Worm (Caenorhabditis elegans) whole organism, L4 larva: Measurements from ENCODE around the gene ccd-5.

ENCODE experiments used
- D1046.2 ChIP-seq: fragments of 200-800 bp; sonication (Bioruptor generic); IDR thresholded peaks from 2 replicates; pipeline ENCODE4 v1.3.6; 2022; ENCODE audit warnings: missing genetic modification characterization, missing compliant biosample characterization
- F10B5.3 ChIP-seq: sonication (generic microtip); optimal IDR thresholded peaks from 2 replicates; lab custom pipeline; 2016; ENCODE audit warnings: mild to moderate bottlenecking, missing genetic modification characterization, missing compliant biosample characterization
- F49E8.2 ChIP-seq: sonication (generic microtip); optimal IDR thresholded peaks from 2 replicates; lab custom pipeline; 2016; ENCODE audit warnings: missing compliant biosample characterization, mild to moderate bottlenecking, missing genetic modification characterization, borderline replicate concordance
- T26A8.4 ChIP-seq: fragments of 200-800 bp; sonication (Bioruptor generic); IDR thresholded peaks from 2 replicates; pipeline ENCODE4 v1.3.6; 2022; ENCODE audit warnings: missing genetic modification characterization, missing compliant biosample characterization
- aha-1 ChIP-seq: fragments of 150-350 bp; peaks from one replicate; lab custom pipeline; 2014; ENCODE audit warnings: missing biosample characterization, missing genetic modification characterization
- aly-2 ChIP-seq: sonication (generic microtip); optimal IDR thresholded peaks from 2 replicates; lab custom pipeline; 2018; ENCODE audit warnings: missing biosample characterization, missing genetic modification characterization
- arid-1 ChIP-seq: fragments of 200-800 bp; sonication (Bioruptor generic); conservative IDR thresholded peaks from 2 replicates; pipeline ENCODE4 v1.3.6; 2022; ENCODE audit warnings: missing genetic modification reagents, missing genetic modification characterization, missing compliant biosample characterization
- ceh-20 ChIP-seq: fragments of 200-800 bp; sonication (Bioruptor generic); IDR thresholded peaks from 2 replicates; pipeline ENCODE4 v1.3.6; 2022; ENCODE audit warnings: missing genetic modification reagents, missing genetic modification characterization, missing compliant biosample characterization
- ceh-82 ChIP-seq: sonication (generic microtip); optimal IDR thresholded peaks from 2 replicates; lab custom pipeline; 2017; ENCODE audit warnings: missing biosample characterization, missing genetic modification characterization
- ces-1 ChIP-seq: fragments of 150-350 bp; sonication (generic microtip); optimal IDR thresholded peaks from 4 replicates; lab custom pipeline; 2014; ENCODE audit warnings: missing biosample characterization, missing genetic modification reagents, missing genetic modification characterization
- ctbp-1 ChIP-seq: fragments of 200-800 bp; sonication (Bioruptor generic); IDR thresholded peaks from 2 replicates; pipeline ENCODE4 v1.3.6; 2022; ENCODE audit warnings: missing genetic modification reagents, missing genetic modification characterization, missing compliant biosample characterization
- daf-12 ChIP-seq: fragments of 150-350 bp; optimal IDR thresholded peaks from 2 replicates; lab custom pipeline; 2014; ENCODE audit warnings: missing biosample characterization, missing genetic modification reagents, missing genetic modification characterization
- daf-19 ChIP-seq: fragments of 200-800 bp; sonication (Bioruptor generic); conservative IDR thresholded peaks from 2 replicates; pipeline ENCODE4 v1.3.6; 2022; ENCODE audit warnings: missing genetic modification characterization, missing compliant biosample characterization
- dmd-6 ChIP-seq: fragments of 200-800 bp; sonication (Bioruptor generic); IDR thresholded peaks from 2 replicates; pipeline ENCODE4 v1.3.6; 2022; ENCODE audit warnings: missing genetic modification reagents, missing genetic modification characterization, missing compliant biosample characterization
- dpl-1 ChIP-seq: fragments of 150-350 bp; optimal IDR thresholded peaks from 2 replicates; lab custom pipeline; 2014; ENCODE audit warnings: missing biosample characterization, missing genetic modification reagents, missing genetic modification characterization
- duxl-1 ChIP-seq: sonication (generic microtip); optimal IDR thresholded peaks from 2 replicates; lab custom pipeline; 2016; ENCODE audit warnings: mild to moderate bottlenecking, missing genetic modification characterization, moderate library complexity, missing compliant biosample characterization; ENCODE audit not compliant: poor library complexity
- dve-1 ChIP-seq: sonication (generic microtip); optimal IDR thresholded peaks from 2 replicates; lab custom pipeline; 2017; ENCODE audit warnings: antibody characterized with exemption, mild to moderate bottlenecking, missing genetic modification characterization, missing compliant biosample characterization; ENCODE audit not compliant: insufficient read depth
- fkh-10 ChIP-seq: fragments of 150-350 bp; optimal IDR thresholded peaks from 2 replicates; lab custom pipeline; 2014; ENCODE audit warnings: missing biosample characterization, missing genetic modification reagents, missing genetic modification characterization
- hif-1 ChIP-seq, 2 experiments: sonication (generic microtip); optimal IDR thresholded peaks; 2 replicates each; lab custom pipeline; 2016 to 2017; ENCODE audit warnings: missing compliant biosample characterization in 2 of 2, missing genetic modification characterization in 2 of 2, missing genetic modification reagents in 2 of 2, missing genotype in 2 of 2, mild to moderate bottlenecking in 1 of 2
- hlh-30 ChIP-seq: sonication (generic microtip); optimal IDR thresholded peaks from 2 replicates; lab custom pipeline; 2017; ENCODE audit warnings: antibody characterized with exemption, mild to moderate bottlenecking, missing genetic modification characterization, missing compliant biosample characterization; ENCODE audit not compliant: insufficient read depth
- lin-39 ChIP-seq: fragments of 150-350 bp; optimal IDR thresholded peaks from 2 replicates; lab custom pipeline; 2014; ENCODE audit warnings: missing biosample characterization, missing genetic modification reagents, missing genetic modification characterization
- lsy-2 ChIP-seq, 2 experiments: fragments of 150-350 bp in 1 of 2; sonication (generic microtip) in 1 of 2; optimal IDR thresholded peaks; 2 replicates each; lab custom pipeline; 2014 to 2017; ENCODE audit warnings: missing biosample characterization in 2 of 2, missing genetic modification characterization in 2 of 2
- mep-1 ChIP-seq: fragments of 150-350 bp; sonication (generic microtip); optimal IDR thresholded peaks from 3 replicates; lab custom pipeline; 2014; ENCODE audit warnings: missing biosample characterization, missing genetic modification characterization
- nhr-102 ChIP-seq: sonication (generic microtip); optimal IDR thresholded peaks from 2 replicates; lab custom pipeline; 2016; ENCODE audit warnings: mild to moderate bottlenecking, missing genetic modification characterization, moderate library complexity, missing compliant biosample characterization
- nhr-28 ChIP-seq: fragments of 150-350 bp; optimal IDR thresholded peaks from 2 replicates; lab custom pipeline; 2014; ENCODE audit warnings: missing biosample characterization, missing genetic modification characterization
- nhr-76 ChIP-seq: fragments of 150-350 bp; optimal IDR thresholded peaks from 2 replicates; lab custom pipeline; 2014; ENCODE audit warnings: missing biosample characterization, missing genetic modification characterization
- rbr-2 ChIP-seq: sonication (generic microtip); optimal IDR thresholded peaks from 2 replicates; lab custom pipeline; 2016; ENCODE audit warnings: missing genotype, missing genetic modification characterization, missing compliant biosample characterization
- snpc-4 ChIP-seq: fragments of 150-350 bp; optimal IDR thresholded peaks from 2 replicates; lab custom pipeline; 2014; ENCODE audit warnings: missing biosample characterization, missing genetic modification characterization
- tag-97 ChIP-seq: fragments of 200-800 bp; sonication (Bioruptor generic); IDR thresholded peaks from 2 replicates; pipeline ENCODE4 v1.3.6; 2022; ENCODE audit warnings: missing genetic modification characterization, missing compliant biosample characterization
- unc-62 ChIP-seq, 3 experiments: fragments of 150-350 bp in 1 of 3; sonication (generic microtip); optimal IDR thresholded peaks in 2 of 3; peaks in 1 of 3; 1 replicate in 1 of 3; 2 replicates in 2 of 3; lab custom pipeline; 2014 to 2017; ENCODE audit warnings: missing biosample characterization in 3 of 3, missing genetic modification characterization in 3 of 3, missing genetic modification reagents in 3 of 3, missing genotype in 1 of 3
- ztf-11 ChIP-seq: fragments of 150-350 bp; optimal IDR thresholded peaks from 2 replicates; lab custom pipeline; 2014; ENCODE audit warnings: missing biosample characterization, missing genetic modification characterization
- ztf-7 ChIP-seq: fragments of 150-350 bp; optimal IDR thresholded peaks from 2 replicates; lab custom pipeline; 2014; ENCODE audit warnings: missing biosample characterization, missing genetic modification characterization

Gene ccd-5

DNA sequence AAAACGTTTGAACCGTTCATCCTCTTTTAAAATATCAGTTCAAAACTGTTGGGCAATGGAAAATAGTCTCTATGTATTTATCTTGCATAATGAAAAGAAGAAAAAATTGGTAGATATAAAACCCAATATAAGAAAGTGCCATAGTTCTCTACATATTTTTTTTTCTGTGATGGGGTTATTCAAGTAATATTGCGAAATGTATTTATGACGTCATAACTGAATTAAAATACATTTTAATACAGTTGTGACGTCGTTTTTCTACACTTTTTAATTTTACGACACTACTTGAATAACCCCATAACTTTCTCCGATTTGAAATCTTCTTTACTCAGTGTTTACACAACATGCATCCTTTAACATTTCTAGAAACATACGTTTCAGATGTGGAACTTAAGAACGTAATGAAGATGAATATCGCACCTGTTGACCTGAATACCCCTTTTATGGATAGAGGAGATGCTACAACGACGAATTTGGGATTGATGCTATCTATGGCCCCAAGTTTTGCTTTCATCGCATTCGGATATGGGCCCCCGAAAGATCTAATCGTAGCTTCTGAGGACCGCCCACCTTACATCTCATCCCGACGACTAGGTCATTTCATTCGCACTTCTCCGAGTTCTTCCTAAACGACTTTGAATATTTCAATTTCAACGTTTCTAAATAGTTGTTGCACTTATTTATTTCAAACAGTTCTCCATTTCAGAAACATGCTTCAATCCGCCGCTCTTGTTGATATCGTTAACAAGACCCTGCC, 35.2 kb upstream of the ccd-5 start, which contains the start of gene T03G6.1:
Gene T03G6.1 (plus strand): TSS at position 707 of the 757 bp plus-strand sequence.
- no peak for TF ChIP-seq ztf-7 (tag; lab: Kevin White, UChicago)
- TF ChIP-seq lin-39 (tag; lab: Kevin White, UChicago) = no peak
- TF ChIP-seq unc-62 (GFP tag; optimal IDR thresholded peaks at IDR 0.05 in 1 of 2; lab: Kevin White, UChicago) = peak in 1 of 2 experiments; percentile 66
- TF ChIP-seq unc-62 (tag; optimal IDR thresholded peaks at IDR 0.05; lab: Kevin White, UChicago) = no peak
- TF ChIP-seq, all 104 proteins: peak for 1

DNA sequence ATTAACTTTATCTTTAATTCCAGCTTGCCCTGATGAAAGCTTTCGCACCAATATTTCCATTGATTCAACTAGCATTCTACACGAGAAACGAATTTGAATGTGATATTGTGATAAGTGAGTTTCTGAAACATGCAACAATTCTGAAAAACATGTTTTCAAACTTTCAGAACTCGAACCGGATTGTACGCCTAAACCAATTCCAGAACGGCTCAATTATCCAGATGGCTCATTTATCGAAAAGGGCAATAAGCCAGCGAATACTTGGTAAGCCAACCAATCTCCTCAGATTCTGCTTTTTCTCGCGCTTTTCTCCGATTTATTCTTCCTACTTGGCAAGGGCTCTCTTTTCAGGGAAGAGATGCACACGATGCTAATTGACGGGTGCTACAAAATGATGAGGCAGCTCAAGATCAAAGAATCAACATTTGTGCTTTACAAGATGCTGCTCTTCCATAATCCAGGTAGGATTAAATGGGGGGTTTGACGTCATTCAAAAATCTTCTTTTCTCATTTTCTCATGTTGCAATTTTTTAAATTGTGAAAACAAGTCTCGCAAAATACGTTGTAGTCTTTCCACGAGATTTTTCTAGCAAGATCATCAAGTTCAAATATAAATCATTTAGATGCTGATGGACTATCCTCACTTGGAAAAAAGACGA, 32.0 kb upstream of the ccd-5 start:
- TF ChIP-seq arid-1 (GFP tag; lab: Robert Waterston, UW) (no peak), dve-1 (tag; lab: Kevin White, UChicago) (peak; percentile 36), fkh-10 (peak; percentile 23), F49E8.2 (tag; lab: Kevin White, UChicago) (no peak), aly-2 (tag; lab: Kevin White, UChicago) (no peak), lsy-2 (tag; optimal IDR thresholded peaks at IDR 0.05; lab: Kevin White, UChicago) (peak in 1 of 2 experiments; percentile 4), dmd-6 (no peak), ztf-11 (tag; lab: Kevin White, UChicago) (no peak), tag-97 (no peak), aha-1 (tag; lab: Kevin White, UChicago) (peak; percentile 95), daf-19 (GFP tag; lab: Robert Waterston, UW) (no peak), unc-62 (GFP tag; optimal IDR thresholded peaks at IDR 0.05 in 1 of 2; lab: Kevin White, UChicago) (peak in 1 of 2 experiments; percentile 13), unc-62 (tag; optimal IDR thresholded peaks at IDR 0.05; lab: Kevin White, UChicago) (no peak), ceh-20 (GFP tag; lab: Robert Waterston, UW) (no peak), T26A8.4 (GFP tag; lab: Robert Waterston, UW) (no peak), snpc-4 (tag; lab: Kevin White, UChicago) (no peak), daf-12 (tag; lab: Kevin White, UChicago) (no peak)

DNA sequence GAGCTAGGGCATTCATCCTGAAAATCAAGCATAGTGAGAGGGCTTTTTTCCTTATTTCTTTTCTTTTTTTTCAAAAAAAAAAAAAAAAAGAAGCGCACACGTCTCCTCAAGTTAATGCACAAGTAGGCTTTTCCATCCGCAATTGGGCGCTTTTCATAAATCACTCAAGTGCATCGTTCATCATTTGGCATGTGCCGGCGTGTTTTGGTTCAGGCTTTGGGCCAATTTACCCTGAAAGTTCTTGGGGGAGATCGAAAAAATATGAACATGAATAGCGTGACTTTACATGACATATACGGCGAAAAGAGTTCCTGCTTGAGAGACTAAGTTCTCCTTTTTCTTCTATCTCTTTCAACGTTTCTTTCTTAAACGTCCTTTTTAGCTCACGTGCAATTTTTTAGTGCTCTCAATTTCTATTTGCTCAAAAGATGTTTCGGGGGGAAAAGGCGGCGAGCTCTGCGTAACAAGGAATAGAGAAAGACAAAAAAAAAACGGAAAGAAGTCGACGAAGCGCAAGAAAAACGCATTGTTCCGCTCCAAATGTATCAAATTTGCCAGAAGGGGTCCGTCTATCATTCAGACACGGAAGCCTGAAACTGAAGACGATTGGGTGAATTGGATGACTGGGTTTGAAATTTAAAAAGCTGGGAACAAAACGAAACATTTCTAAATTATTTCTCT, 28.7 kb upstream of the ccd-5 start:
- TF ChIP-seq nhr-102 (no peak), rbr-2 (tag; lab: Kevin White, UChicago) (no peak), ces-1 (no peak), ctbp-1 (GFP tag; lab: Robert Waterston, UW) (no peak; the same call in 1 of the 2 replicates), duxl-1 (tag; lab: Kevin White, UChicago) (no peak), ceh-82 (tag; lab: Kevin White, UChicago) (no peak), nhr-28 (tag; lab: Kevin White, UChicago) (no peak), dpl-1 (no peak), F10B5.3 (tag; lab: Kevin White, UChicago) (no peak), hlh-30 (peak; percentile 1), mep-1 (tag; lab: Kevin White, UChicago) (no peak), nhr-76 (no peak), unc-62 (GFP tag; optimal IDR thresholded peaks at IDR 0.05 in 1 of 2; lab: Kevin White, UChicago) (peak in 1 of 2 experiments; percentile 69), unc-62 (tag; optimal IDR thresholded peaks at IDR 0.05; lab: Kevin White, UChicago) (no peak), hif-1 (tag; optimal IDR thresholded peaks at IDR 0.05; lab: Kevin White, UChicago) (peak in 1 of 2 experiments; percentile 12), D1046.2 (GFP tag; lab: Robert Waterston, UW) (no peak), aha-1 (tag; lab: Kevin White, UChicago) (peak; percentile 79)
